Worm (Caenorhabditis elegans): ENCODE results near the gene B0554.1.

DNA sequence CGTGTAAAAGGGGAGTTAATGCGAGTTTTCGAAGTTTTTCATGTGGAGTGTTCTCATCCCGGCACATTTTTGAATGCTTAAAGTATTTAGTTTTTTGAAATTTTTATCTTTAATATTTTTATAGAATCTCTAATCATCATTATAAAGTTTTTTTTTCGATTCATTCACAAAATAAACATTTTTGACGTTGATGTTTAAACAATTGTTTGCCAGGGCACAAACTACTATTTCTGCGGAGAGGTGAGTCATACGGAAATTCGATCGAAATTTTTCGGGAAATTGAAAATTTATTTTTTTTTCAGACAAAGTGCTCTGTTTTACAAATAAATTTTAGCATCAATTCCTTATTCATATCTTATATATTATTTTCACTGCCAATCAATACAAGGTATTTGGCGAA, 15.4 kb downstream of the B0554.1 start, which contains the start of gene nhr-98:
- TF ChIP-seq sox-4 (tag; optimal IDR thresholded peaks at IDR 0.05): no peak
- TF ChIP-seq elt-3 (tag; optimal IDR thresholded peaks at IDR 0.05): no peak
- TF ChIP-seq lin-13 (GFP tag; optimal IDR thresholded peaks at IDR 0.05): no peak
- TF ChIP-seq pqm-1 (tag; optimal IDR thresholded peaks at IDR 0.05): no peak
- TF ChIP-seq ces-1 (GFP tag; optimal IDR thresholded peaks at IDR 0.05): no peak
- TF ChIP-seq unc-62 (GFP tag; optimal IDR thresholded peaks at IDR 0.05): no peak
- TF ChIP-seq fos-1 (tag; optimal IDR thresholded peaks at IDR 0.05): no peak
- TF ChIP-seq C34B4.2 (tag; optimal IDR thresholded peaks at IDR 0.05): no peak
- TF ChIP-seq lin-35 (GFP tag; optimal IDR thresholded peaks at IDR 0.05): no peak
- no peak for TF ChIP-seq ztf-11 (tag; optimal IDR thresholded peaks at IDR 0.05)
- TF ChIP-seq pag-3 (tag; optimal IDR thresholded peaks at IDR 0.05; ENCODE audit: borderline replicate concordance, insufficient read depth): no peak
- no peak for TF ChIP-seq nhr-77 (tag; optimal IDR thresholded peaks at IDR 0.05)
- no peak for TF ChIP-seq dpl-1 (GFP tag; optimal IDR thresholded peaks at IDR 0.05)
- TF ChIP-seq nhr-28 (tag; optimal IDR thresholded peaks at IDR 0.05): no peak
